Fruit fly (Drosophila melanogaster): ENCODE results near the gene lectin-21Cb.

Gene lectin-21Cb

DNA sequence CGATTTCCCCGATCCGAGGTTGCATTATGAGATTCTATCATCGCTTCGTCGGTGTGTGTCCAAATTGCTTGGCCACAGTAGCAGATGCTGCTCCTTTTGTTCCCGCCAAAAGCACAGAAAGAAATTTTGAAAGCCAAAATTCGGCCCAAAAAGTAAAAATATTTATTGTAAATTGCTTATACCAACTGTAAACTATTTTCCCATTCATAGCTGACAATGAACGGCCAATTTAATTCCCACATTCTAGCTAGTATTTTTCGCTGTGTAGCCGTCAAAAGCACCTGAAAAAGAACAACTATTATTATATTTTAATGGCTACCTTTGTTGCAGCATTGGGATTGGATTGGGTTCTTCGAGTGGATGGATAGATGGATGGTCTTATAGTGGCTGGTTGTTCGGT lies 15.5 kb upstream of the lectin-21Cb start (continued):
- TF ChIP-seq Gug (GFP tag; IDR thresholded peaks at IDR 0.05) (no peak), Ets96B (tag; optimal IDR thresholded peaks at IDR 0.05) (no peak), CG6276 (GFP tag; optimal IDR thresholded peaks at IDR 0.05) (no peak), Hr4 (GFP tag; optimal IDR thresholded peaks at IDR 0.05) (no peak), net (GFP tag; optimal IDR thresholded peaks at IDR 0.05) (no peak), CG6808 (GFP tag; optimal IDR thresholded peaks at IDR 0.05) (no peak), dac (GFP tag; optimal IDR thresholded peaks at IDR 0.05) (no peak), pdm3 (GFP tag; optimal IDR thresholded peaks at IDR 0.05) (peak; percentile 32), CG8319 (GFP tag; optimal IDR thresholded peaks at IDR 0.05) (no peak), CG6854 (GFP tag; optimal IDR thresholded peaks at IDR 0.05) (no peak), lz (GFP tag; optimal IDR thresholded peaks at IDR 0.05) (peak; percentile 3), CG4318 (GFP tag; optimal IDR thresholded peaks at IDR 0.05) (no peak), CG6792 (GFP tag; optimal IDR thresholded peaks at IDR 0.05) (no peak)

DNA sequence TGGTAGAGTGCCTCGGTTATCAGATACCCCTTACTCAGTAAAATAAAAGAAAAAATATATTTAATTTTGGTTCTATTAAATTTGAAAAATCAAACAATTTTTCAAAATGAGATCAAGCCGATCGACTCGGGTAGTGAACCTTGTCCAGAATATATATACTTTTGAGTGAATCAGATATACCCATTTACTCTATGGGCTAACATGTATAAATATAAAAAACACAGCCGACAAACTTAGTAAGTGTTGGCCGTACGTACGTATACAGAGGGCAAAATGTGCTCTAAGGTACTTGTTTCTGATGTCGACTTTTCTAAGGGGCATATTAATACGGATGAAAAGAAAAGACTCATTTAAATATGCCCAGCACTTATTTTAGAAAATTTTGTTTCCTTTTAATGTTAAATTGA lies 13.2 kb upstream of the lectin-21Cb start:
- TF ChIP-seq dac (GFP tag; optimal IDR thresholded peaks at IDR 0.05): no peak
- TF ChIP-seq fkh (GFP tag; optimal IDR thresholded peaks at IDR 0.05): no peak
- TF ChIP-seq Eip75B (GFP tag; optimal IDR thresholded peaks at IDR 0.05): no peak
- no peak for TF ChIP-seq CG8319 (GFP tag; optimal IDR thresholded peaks at IDR 0.05)
- no peak for TF ChIP-seq net (GFP tag; optimal IDR thresholded peaks at IDR 0.05)
- TF ChIP-seq esn (GFP tag; optimal IDR thresholded peaks at IDR 0.05): peak; percentile 88
- TF ChIP-seq CG1621 (tag; optimal IDR thresholded peaks at IDR 0.05): no peak
- peak; percentile 49 for TF ChIP-seq CG6792 (GFP tag; optimal IDR thresholded peaks at IDR 0.05)
- peak; percentile 27 for TF ChIP-seq CG34406 (GFP tag; optimal IDR thresholded peaks at IDR 0.05)
- peak; percentile 81 for TF ChIP-seq Met (GFP tag; optimal IDR thresholded peaks at IDR 0.05)
- TF ChIP-seq CG10631 (GFP tag; optimal IDR thresholded peaks at IDR 0.05): no peak
- peak; percentile 74 for TF ChIP-seq Sox102F (GFP tag; optimal IDR thresholded peaks at IDR 0.05)
- TF ChIP-seq Sox14 (GFP tag; optimal IDR thresholded peaks at IDR 0.05): peak; percentile 31
- TF ChIP-seq CG32006 (GFP tag; optimal IDR thresholded peaks at IDR 0.05): no peak
- TF ChIP-seq Hr38 (GFP tag; optimal IDR thresholded peaks at IDR 0.05): no peak
- TF ChIP-seq CG15336 (GFP tag; IDR thresholded peaks at IDR 0.05): no peak
- peak; percentile 13 for TF ChIP-seq CG11902 (GFP tag; optimal IDR thresholded peaks at IDR 0.05)
- TF ChIP-seq Blimp-1 (GFP tag; optimal IDR thresholded peaks at IDR 0.05): no peak
- TF ChIP-seq spab (GFP tag; optimal IDR thresholded peaks at IDR 0.05): no peak
- peak; percentile 54 for TF ChIP-seq Hr39 (GFP tag; optimal IDR thresholded peaks at IDR 0.05)
- TF ChIP-seq Sox15 (GFP tag; optimal IDR thresholded peaks at IDR 0.05): no peak
- peak; percentile 75 for TF ChIP-seq CG31627 (GFP tag; optimal IDR thresholded peaks at IDR 0.05)
- no peak for TF ChIP-seq eg (GFP tag; IDR thresholded peaks at IDR 0.05)
- TF ChIP-seq dsx (GFP tag; optimal IDR thresholded peaks at IDR 0.05; ENCODE audit: poor library complexity, severe bottlenecking): no peak
- TF ChIP-seq fd59A (GFP tag; optimal IDR thresholded peaks at IDR 0.05): no peak
- TF ChIP-seq CG3919 (GFP tag; optimal IDR thresholded peaks at IDR 0.05): peak; percentile 4
- peak; percentile 77 for TF ChIP-seq Smox (GFP tag; optimal IDR thresholded peaks at IDR 0.05)
- TF ChIP-seq acj6 (GFP tag; optimal IDR thresholded peaks at IDR 0.05): peak; percentile 33
- no peak for TF ChIP-seq fd85E (GFP tag; optimal IDR thresholded peaks at IDR 0.05)
- peak; percentile 80 for TF ChIP-seq Eip78C (GFP tag)
- peak; percentile 72 for TF ChIP-seq topi (GFP tag; optimal IDR thresholded peaks at IDR 0.05)
- TF ChIP-seq Hr4 (GFP tag; optimal IDR thresholded peaks at IDR 0.05): no peak
- TF ChIP-seq CG10669 (GFP tag; optimal IDR thresholded peaks at IDR 0.05): no peak
- peak; percentile 91 for TF ChIP-seq svp (GFP tag)
- no peak for TF ChIP-seq CG7368 (GFP tag; optimal IDR thresholded peaks at IDR 0.05)
- peak; percentile 56 for TF ChIP-seq pdm3 (GFP tag; optimal IDR thresholded peaks at IDR 0.05)
- TF ChIP-seq lz (GFP tag; optimal IDR thresholded peaks at IDR 0.05): peak; percentile 59
- TF ChIP-seq CG6808 (GFP tag; optimal IDR thresholded peaks at IDR 0.05): no peak
- no peak for TF ChIP-seq Ets96B (tag; optimal IDR thresholded peaks at IDR 0.05)
- TF ChIP-seq ss (GFP tag; optimal IDR thresholded peaks at IDR 0.05): no peak
- TF ChIP-seq CG16779 (tag; optimal IDR thresholded peaks at IDR 0.05): no peak
- no peak for TF ChIP-seq CG6276 (GFP tag; optimal IDR thresholded peaks at IDR 0.05)
- no peak for TF ChIP-seq CG9139 (GFP tag; optimal IDR thresholded peaks at IDR 0.05)
- TF ChIP-seq achi (GFP tag; optimal IDR thresholded peaks at IDR 0.05): peak; percentile 10
- no peak for TF ChIP-seq Gug (GFP tag; IDR thresholded peaks at IDR 0.05)
- TF ChIP-seq CG8119 (GFP tag; IDR thresholded peaks at IDR 0.05): no peak
- no peak for TF ChIP-seq Eip93F (GFP tag; optimal IDR thresholded peaks at IDR 0.05)

All from whole organism, prepupa.